Worm (Caenorhabditis elegans) whole organism, young adult: ENCODE measurements around the gene tsfm-1.

Source experiments
- B0261.1 ChIP-seq: sonication (generic microtip); optimal IDR thresholded peaks from 2 replicates; lab custom pipeline; 2016; ENCODE audit warnings: mild to moderate bottlenecking, missing genetic modification characterization, moderate library complexity, missing compliant biosample characterization
- B0336.3 ChIP-seq: fragments of 200-800 bp; sonication (Bioruptor generic); IDR thresholded peaks from 2 replicates; pipeline ENCODE4 v1.3.6; 2022; ENCODE audit warnings: missing genetic modification characterization, missing compliant biosample characterization
- D2030.7 ChIP-seq: fragments of 200-800 bp; sonication (Bioruptor generic); IDR thresholded peaks from 2 replicates; pipeline ENCODE4 v1.3.6; 2022; ENCODE audit warnings: missing genetic modification reagents, missing genetic modification characterization, missing compliant biosample characterization
- F33H1.4 ChIP-seq: fragments of 200-800 bp; sonication (Bioruptor generic); IDR thresholded peaks from 2 replicates; pipeline ENCODE4 v1.3.6; 2022; ENCODE audit warnings: missing genetic modification reagents, missing genetic modification characterization, missing compliant biosample characterization
- F55B11.4 ChIP-seq: sonication (generic microtip); optimal IDR thresholded peaks from 2 replicates; lab custom pipeline; 2016; ENCODE audit warnings: missing compliant biosample characterization, missing genetic modification characterization, borderline replicate concordance; ENCODE audit not compliant: insufficient read depth
- F57A8.1 ChIP-seq: fragments of 200-800 bp; sonication (Bioruptor generic); optimal IDR thresholded peaks from 2 replicates; lab custom pipeline; 2018; ENCODE audit warnings: mild to moderate bottlenecking, missing genetic modification characterization, moderate library complexity, missing compliant biosample characterization
- K11D2.4 ChIP-seq: fragments of 200-800 bp; sonication (Bioruptor generic); IDR thresholded peaks from 2 replicates; pipeline ENCODE4 v1.3.6; 2022; ENCODE audit warnings: missing genetic modification reagents, missing genetic modification characterization, missing compliant biosample characterization
- K12H6.12 ChIP-seq: fragments of 200-800 bp; sonication (Bioruptor generic); optimal IDR thresholded peaks from 2 replicates; lab custom pipeline; 2018; ENCODE audit warnings: mild to moderate bottlenecking, missing genetic modification characterization, missing compliant biosample characterization
- T07F8.4 ChIP-seq: sonication (generic microtip); optimal IDR thresholded peaks from 2 replicates; lab custom pipeline; 2016; ENCODE audit warnings: mild to moderate bottlenecking, missing genetic modification characterization, moderate library complexity, missing compliant biosample characterization
- T26A5.8 ChIP-seq: sonication (generic microtip); optimal IDR thresholded peaks from 2 replicates; lab custom pipeline; 2016; ENCODE audit warnings: missing genetic modification characterization, missing compliant biosample characterization
- Y67H2A.10 ChIP-seq: fragments of 200-800 bp; sonication (Bioruptor generic); conservative IDR thresholded peaks from 2 replicates; pipeline ENCODE4 v1.3.6; 2022; ENCODE audit warnings: missing genetic modification reagents, missing genetic modification characterization, missing compliant biosample characterization
- aptf-2 ChIP-seq: fragments of 200-800 bp; sonication (Bioruptor generic); conservative IDR thresholded peaks from 2 replicates; pipeline ENCODE4 v1.3.6; 2022; ENCODE audit warnings: missing genetic modification reagents, missing genetic modification characterization, missing compliant biosample characterization
- aptf-3 ChIP-seq: fragments of 200-800 bp; sonication (Bioruptor generic); IDR thresholded peaks from 2 replicates; pipeline ENCODE4 v1.3.6; 2022; ENCODE audit warnings: missing genetic modification characterization, missing compliant biosample characterization
- atf-7 ChIP-seq: sonication (generic microtip); optimal IDR thresholded peaks from 2 replicates; lab custom pipeline; 2017; ENCODE audit warnings: mild to moderate bottlenecking, missing genetic modification characterization, missing compliant biosample characterization
- athp-1 ChIP-seq: sonication (generic microtip); optimal IDR thresholded peaks from 2 replicates; lab custom pipeline; 2017; ENCODE audit warnings: mild to moderate bottlenecking, missing genetic modification characterization, missing compliant biosample characterization
- attf-3 ChIP-seq: fragments of 200-800 bp; sonication (Bioruptor generic); conservative IDR thresholded peaks from 2 replicates; pipeline ENCODE4 v1.3.6; 2022; ENCODE audit warnings: missing genetic modification reagents, missing genetic modification characterization, missing compliant biosample characterization
- attf-5 ChIP-seq: fragments of 200-800 bp; sonication (Bioruptor generic); optimal IDR thresholded peaks from 2 replicates; lab custom pipeline; 2018; ENCODE audit warnings: mild to moderate bottlenecking, missing genetic modification characterization, missing compliant biosample characterization
- bed-2 ChIP-seq: fragments of 200-800 bp; sonication (Bioruptor generic); IDR thresholded peaks from 2 replicates; pipeline ENCODE4 v1.3.6; 2022; ENCODE audit warnings: missing genetic modification reagents, missing genetic modification characterization, missing compliant biosample characterization
- ceh-27 ChIP-seq: fragments of 200-800 bp; sonication (Bioruptor generic); optimal IDR thresholded peaks from 2 replicates; lab custom pipeline; 2018; ENCODE audit warnings: mild to moderate bottlenecking, missing genetic modification characterization, moderate library complexity, missing compliant biosample characterization
- ceh-58 ChIP-seq: fragments of 200-800 bp; sonication (Bioruptor generic); IDR thresholded peaks from 2 replicates; pipeline ENCODE4 v1.3.6; 2022; ENCODE audit warnings: missing genetic modification characterization, missing compliant biosample characterization
- ceh-79 ChIP-seq: sonication (generic microtip); optimal IDR thresholded peaks from 2 replicates; lab custom pipeline; 2017; ENCODE audit warnings: mild to moderate bottlenecking, missing genetic modification characterization, missing compliant biosample characterization
- die-1 ChIP-seq: sonication (generic microtip); optimal IDR thresholded peaks from 2 replicates; lab custom pipeline; 2016; ENCODE audit warnings: missing genotype, mild to moderate bottlenecking, missing genetic modification characterization, missing compliant biosample characterization
- egl-18 ChIP-seq: fragments of 200-800 bp; sonication (Bioruptor generic); IDR thresholded peaks from 2 replicates; pipeline ENCODE4 v1.3.6; 2022; ENCODE audit warnings: missing genetic modification reagents, missing genetic modification characterization, missing compliant biosample characterization
- egl-44 ChIP-seq: fragments of 200-800 bp; sonication (Bioruptor generic); IDR thresholded peaks from 2 replicates; pipeline ENCODE4 v1.3.6; 2022; ENCODE audit warnings: missing genetic modification reagents, missing genetic modification characterization, missing compliant biosample characterization
- egrh-3 ChIP-seq: fragments of 200-800 bp; sonication (Bioruptor generic); IDR thresholded peaks from 2 replicates; pipeline ENCODE4 v1.3.6; 2022; ENCODE audit warnings: missing genetic modification reagents, missing genetic modification characterization, missing compliant biosample characterization
- ekl-4 ChIP-seq: fragments of 200-800 bp; sonication (Bioruptor generic); IDR thresholded peaks from 2 replicates; pipeline ENCODE4 v1.3.6; 2022; ENCODE audit warnings: missing genetic modification reagents, missing genetic modification characterization, missing compliant biosample characterization
- fkh-3 ChIP-seq: sonication (generic microtip); optimal IDR thresholded peaks from 2 replicates; lab custom pipeline; 2016; ENCODE audit warnings: mild to moderate bottlenecking, missing genetic modification characterization, missing compliant biosample characterization
- him-1 ChIP-seq: sonication (generic microtip); optimal IDR thresholded peaks from 2 replicates; lab custom pipeline; 2016; ENCODE audit warnings: missing genotype, missing genetic modification reagents, missing genetic modification characterization, missing compliant biosample characterization
- hmg-1.2 ChIP-seq: fragments of 200-800 bp; sonication (Bioruptor generic); IDR thresholded peaks from 2 replicates; pipeline ENCODE4 v1.3.6; 2022; ENCODE audit warnings: missing genetic modification reagents, missing genetic modification characterization, missing compliant biosample characterization
- let-607 ChIP-seq, 2 experiments: fragments of 200-800 bp in 1 of 2; sonication (Bioruptor generic) in 1 of 2; sonication (generic microtip) in 1 of 2; optimal IDR thresholded peaks; 2 replicates each; lab custom pipeline; 2016 to 2018; ENCODE audit warnings: mild to moderate bottlenecking in 2 of 2, missing compliant biosample characterization in 2 of 2, missing genetic modification characterization in 2 of 2, moderate library complexity in 2 of 2, missing genotype in 1 of 2
- lin-35 ChIP-seq, 3 experiments: fragments of 150-350 bp in 2 of 3; sonication (generic microtip) in 1 of 3; optimal IDR thresholded peaks; 2 replicates each; lab custom pipeline; 2014 to 2018; ENCODE audit warnings: missing biosample characterization in 3 of 3, missing genetic modification characterization in 3 of 3, missing genetic modification reagents in 3 of 3
- lin-40 ChIP-seq: sonication (generic microtip); optimal IDR thresholded peaks from 2 replicates; lab custom pipeline; 2016; ENCODE audit warnings: missing genetic modification characterization, mild to moderate bottlenecking, missing compliant biosample characterization, missing genotype, missing genetic modification reagents
- lsy-27 ChIP-seq: sonication (generic microtip); optimal IDR thresholded peaks from 2 replicates; lab custom pipeline; 2017; ENCODE audit warnings: missing genetic modification characterization, mild to moderate bottlenecking, missing compliant biosample characterization, antibody characterized with exemption, missing genotype, borderline replicate concordance; ENCODE audit not compliant: insufficient read depth
- madf-3 ChIP-seq: fragments of 200-800 bp; sonication (Bioruptor generic); IDR thresholded peaks from 2 replicates; pipeline ENCODE4 v1.3.6; 2022; ENCODE audit warnings: missing genetic modification reagents, missing genetic modification characterization, missing compliant biosample characterization
- madf-8 ChIP-seq: fragments of 200-800 bp; sonication (Bioruptor generic); conservative IDR thresholded peaks from 2 replicates; pipeline ENCODE4 v1.3.6; 2022; ENCODE audit warnings: missing genetic modification reagents, missing genetic modification characterization, missing compliant biosample characterization
- mxl-1 ChIP-seq: sonication (generic microtip); optimal IDR thresholded peaks from 2 replicates; lab custom pipeline; 2016; ENCODE audit warnings: missing genetic modification characterization, missing compliant biosample characterization
- nfya-1 ChIP-seq: sonication (generic microtip); optimal IDR thresholded peaks from 2 replicates; lab custom pipeline; 2017; ENCODE audit warnings: antibody characterized with exemption, missing compliant biosample characterization, missing genetic modification characterization, borderline replicate concordance; ENCODE audit not compliant: insufficient read depth
- nfya-2 ChIP-seq: fragments of 200-800 bp; sonication (Bioruptor generic); IDR thresholded peaks from 2 replicates; pipeline ENCODE4 v1.3.6; 2022; ENCODE audit warnings: missing genetic modification reagents, missing genetic modification characterization, missing compliant biosample characterization
- nhr-27 ChIP-seq: fragments of 200-800 bp; sonication (Bioruptor generic); optimal IDR thresholded peaks from 2 replicates; lab custom pipeline; 2018; ENCODE audit warnings: mild to moderate bottlenecking, missing genetic modification characterization, moderate library complexity, missing compliant biosample characterization
- repo-1 ChIP-seq: sonication (generic microtip); optimal IDR thresholded peaks from 2 replicates; lab custom pipeline; 2017; ENCODE audit warnings: mild to moderate bottlenecking, missing genetic modification characterization, missing compliant biosample characterization
- tbp1 ChIP-seq: fragments of 200-800 bp; sonication (Bioruptor generic); optimal IDR thresholded peaks from 2 replicates; lab custom pipeline; 2018; ENCODE audit warnings: mild to moderate bottlenecking, missing genetic modification characterization, missing compliant biosample characterization
- unc-62 ChIP-seq: fragments of 150-350 bp; optimal IDR thresholded peaks from 2 replicates; lab custom pipeline; 2014; ENCODE audit warnings: missing biosample characterization, missing genetic modification reagents, missing genetic modification characterization
- xnd-1 ChIP-seq: sonication (generic microtip); optimal IDR thresholded peaks from 2 replicates; lab custom pipeline; 2016; ENCODE audit warnings: missing genotype, missing genetic modification reagents, missing genetic modification characterization, missing compliant biosample characterization
- zfh-2 ChIP-seq: fragments of 200-800 bp; sonication (Bioruptor generic); conservative IDR thresholded peaks from 2 replicates; pipeline ENCODE4 v1.3.6; 2022; ENCODE audit warnings: missing genetic modification reagents, missing genetic modification characterization, missing compliant biosample characterization
- zim-3 ChIP-seq: sonication (generic microtip); optimal IDR thresholded peaks from 2 replicates; lab custom pipeline; 2017; ENCODE audit warnings: mild to moderate bottlenecking, missing genetic modification characterization, moderate library complexity, missing compliant biosample characterization
- ztf-26 ChIP-seq: sonication (generic microtip); optimal IDR thresholded peaks from 2 replicates; lab custom pipeline; 2017; ENCODE audit warnings: missing genetic modification characterization, missing compliant biosample characterization

tsfm-1 gene

ce11 chrV:12296794-12297193 lies 25.4 kb upstream of the tsfm-1 start:
- no peak for TF ChIP-seq atf-7
- TF ChIP-seq egl-44 = no peak
- TF ChIP-seq him-1 (tag; lab: Kevin White, UChicago) = no peak
- no peak for TF ChIP-seq B0261.1 (tag; lab: Kevin White, UChicago)
- TF ChIP-seq F55B11.4 = no peak
- TF ChIP-seq xnd-1 (tag; lab: Kevin White, UChicago) = no peak
- TF ChIP-seq ceh-27 (GFP tag; lab: Kevin White, UChicago) = no peak
- TF ChIP-seq lsy-27 (tag; lab: Kevin White, UChicago) = no peak
- TF ChIP-seq hmg-1.2 = no peak
- no peak for TF ChIP-seq attf-3 (GFP tag; lab: Robert Waterston, UW)
- TF ChIP-seq athp-1 (tag; lab: Kevin White, UChicago) = no peak
- TF ChIP-seq bed-2 (GFP tag; lab: Robert Waterston, UW) = no peak
- no peak for TF ChIP-seq aptf-3 (GFP tag; lab: Robert Waterston, UW)
- no peak for TF ChIP-seq F33H1.4 (GFP tag; lab: Robert Waterston, UW)
- no peak for TF ChIP-seq let-607 (tag; optimal IDR thresholded peaks at IDR 0.05; lab: Kevin White, UChicago)
- no peak for TF ChIP-seq ceh-58 (GFP tag; lab: Robert Waterston, UW)
- TF ChIP-seq unc-62 = no peak
- no peak for TF ChIP-seq Y67H2A.10 (GFP tag; lab: Robert Waterston, UW)
- TF ChIP-seq F57A8.1 (GFP tag; lab: Kevin White, UChicago) = no peak
- no peak for TF ChIP-seq lin-40 (tag; lab: Kevin White, UChicago)

DNA sequence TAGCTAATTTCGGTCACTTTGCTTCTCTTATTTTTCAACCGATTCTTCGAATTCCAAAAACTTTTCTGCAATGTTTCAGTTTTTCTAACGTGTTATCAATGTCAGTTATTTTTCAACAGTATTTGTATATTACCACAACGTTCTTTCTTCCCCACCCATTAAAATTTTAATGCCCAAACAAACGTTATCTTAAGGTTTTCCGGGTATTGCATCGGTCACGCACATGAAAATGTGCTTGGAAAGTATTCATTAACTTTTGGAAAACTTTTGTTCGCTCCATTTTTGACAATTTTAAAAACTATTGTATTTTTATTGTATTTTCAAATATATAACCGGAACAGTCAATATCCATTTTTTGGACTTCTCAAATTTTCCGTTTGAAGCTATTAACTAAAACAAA lies 24.8 kb upstream of the tsfm-1 start:
- TF ChIP-seq lin-35 (GFP tag; optimal IDR thresholded peaks at IDR 0.05; lab: Kevin White, UChicago) = no peak
- no peak for TF ChIP-seq nhr-27 (tag; lab: Kevin White, UChicago)
- TF ChIP-seq T26A5.8 = no peak
- TF ChIP-seq die-1 = no peak
- no peak for TF ChIP-seq K12H6.12
- TF ChIP-seq fkh-3 (tag; lab: Kevin White, UChicago) = no peak
- TF ChIP-seq aptf-2 (GFP tag; lab: Robert Waterston, UW) = no peak
- no peak for TF ChIP-seq unc-62
- TF ChIP-seq B0336.3 (GFP tag; lab: Robert Waterston, UW) = no peak

ce11 chrV:12295520-12295919 lies 24.2 kb upstream of the tsfm-1 start:
- TF ChIP-seq attf-5 (GFP tag; lab: Kevin White, UChicago) = no peak
- no peak for TF ChIP-seq T07F8.4 (tag; lab: Kevin White, UChicago)
- no peak for TF ChIP-seq nfya-1
- no peak for TF ChIP-seq K11D2.4 (GFP tag; lab: Robert Waterston, UW)
- TF ChIP-seq ceh-58 (GFP tag; lab: Robert Waterston, UW) = no peak
- TF ChIP-seq D2030.7 = no peak
- TF ChIP-seq nfya-2 (GFP tag; lab: Robert Waterston, UW) = no peak
- TF ChIP-seq ceh-79 (tag; lab: Kevin White, UChicago) = no peak

DNA sequence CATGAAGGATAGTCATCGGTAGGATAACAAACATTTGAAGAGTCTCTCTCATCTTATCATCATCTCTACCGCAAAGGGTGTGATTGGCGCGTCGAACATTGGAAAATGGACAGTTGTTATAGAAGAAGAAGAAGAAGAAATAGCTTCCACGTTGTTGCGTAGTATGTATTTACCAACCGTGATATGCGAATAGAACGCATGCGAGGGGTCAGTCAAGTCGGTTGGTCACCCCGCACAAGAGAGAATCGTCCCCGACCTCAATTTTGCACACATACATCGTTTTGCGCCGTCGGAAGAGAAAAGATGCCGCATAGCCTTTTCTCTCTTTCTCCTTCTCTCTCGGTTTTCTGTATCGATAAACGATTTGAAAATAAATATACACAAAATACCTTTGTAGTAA lies 23.7 kb upstream of the tsfm-1 start:
- no peak for TF ChIP-seq egrh-3 (GFP tag; lab: Robert Waterston, UW)
- no peak for TF ChIP-seq mxl-1 (tag; lab: Kevin White, UChicago)
- no peak for TF ChIP-seq ztf-26 (tag; lab: Kevin White, UChicago)
- TF ChIP-seq madf-8 = no peak
- TF ChIP-seq F33H1.4 (GFP tag; lab: Robert Waterston, UW) = no peak
- no peak for TF ChIP-seq egl-18 (GFP tag; lab: Robert Waterston, UW)
- no peak for TF ChIP-seq tbp1 (GFP tag; lab: Kevin White, UChicago)
- no peak for TF ChIP-seq fkh-3 (tag; lab: Kevin White, UChicago)
- no peak for TF ChIP-seq K11D2.4 (GFP tag; lab: Robert Waterston, UW)
- TF ChIP-seq ekl-4 (GFP tag; lab: Robert Waterston, UW) = no peak
- no peak for TF ChIP-seq madf-3
- TF ChIP-seq repo-1 (tag; lab: Kevin White, UChicago) = no peak
- no peak for TF ChIP-seq zim-3
- no peak for TF ChIP-seq zfh-2 (GFP tag; lab: Robert Waterston, UW)
